Fruit fly (Drosophila melanogaster): ENCODE results near the gene Uch-L5.

The Uch-L5 gene

DNA sequence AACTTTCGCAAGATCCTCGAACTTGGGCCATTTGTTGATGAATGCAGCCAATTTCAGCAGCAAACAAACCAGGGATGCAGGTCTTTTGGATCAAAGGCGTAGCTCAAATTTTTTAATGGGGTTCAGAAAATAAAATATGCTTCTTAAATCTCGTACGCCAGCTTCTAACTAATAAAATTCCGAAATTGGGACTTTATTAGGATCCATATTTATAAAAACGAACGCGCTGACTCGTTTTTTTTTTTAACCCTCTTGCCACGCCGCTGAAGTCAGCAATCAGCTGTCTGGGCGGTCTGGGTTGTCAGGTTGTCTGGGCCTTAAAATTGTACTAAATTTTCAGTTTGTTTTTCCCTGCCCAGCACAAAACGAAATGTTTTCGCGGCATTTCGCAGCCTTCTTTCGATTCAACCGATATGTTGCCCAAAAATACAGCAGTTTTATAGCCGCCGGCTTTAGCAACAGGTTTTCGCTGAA lies 19.1 kb downstream of the Uch-L5 start, which contains the start of gene CG3437 (continued):
- peak; percentile 94 for TF ChIP-seq CG31388 (GFP tag; optimal IDR thresholded peaks at IDR 0.05)
- peak; percentile 99 for TF ChIP-seq Antp (GFP tag; optimal IDR thresholded peaks at IDR 0.05)
- TF ChIP-seq CG42726 (GFP tag; IDR thresholded peaks at IDR 0.05; ENCODE audit: partially characterized antibody) = no peak
- TF ChIP-seq pum (GFP tag; optimal IDR thresholded peaks at IDR 0.05) = peak; percentile 99
- TF ChIP-seq Poxn (GFP tag; IDR thresholded peaks at IDR 0.05) = peak; percentile 96
- peak; percentile 96 for TF ChIP-seq Sox100B (GFP tag; optimal IDR thresholded peaks at IDR 0.05)
- TF ChIP-seq ro (GFP tag; IDR thresholded peaks at IDR 0.05) = peak; percentile 98
- TF ChIP-seq ftz-f1 (GFP tag; optimal IDR thresholded peaks at IDR 0.05) = peak; percentile 88
- peak; percentile 97 for TF ChIP-seq CG12299 (tag; optimal IDR thresholded peaks at IDR 0.05)
- peak; percentile 98 for TF ChIP-seq cas (GFP tag; IDR thresholded peaks at IDR 0.05)
- peak; percentile 98 for TF ChIP-seq CG2889 (GFP tag; IDR thresholded peaks at IDR 0.05)
- peak; percentile 99 for TF ChIP-seq CG12769 (tag; optimal IDR thresholded peaks at IDR 0.05)
- peak; percentile 99 for TF ChIP-seq pnt (GFP tag; optimal IDR thresholded peaks at IDR 0.05)
- peak; percentile 94 for TF ChIP-seq Hey (tag; optimal IDR thresholded peaks at IDR 0.05)
- TF ChIP-seq CG6175 (GFP tag; IDR thresholded peaks at IDR 0.05) = peak; percentile 98
- peak; percentile 93 for TF ChIP-seq CG18011 (GFP tag; optimal IDR thresholded peaks at IDR 0.05)
- peak; percentile 98 for TF ChIP-seq onecut (GFP tag; IDR thresholded peaks at IDR 0.05)
- TF ChIP-seq Atf3 (GFP tag; optimal IDR thresholded peaks at IDR 0.05) = peak; percentile 98
- peak; percentile 97 for TF ChIP-seq CG43689 (GFP tag; IDR thresholded peaks at IDR 0.05)
- peak; percentile 99 for TF ChIP-seq CG4730 (GFP tag; IDR thresholded peaks at IDR 0.05)
- peak in 1 of 2 experiments; percentile 96 for TF ChIP-seq Eip74EF (GFP tag; optimal IDR thresholded peaks at IDR 0.05)
- TF ChIP-seq gcm2 (GFP tag; optimal IDR thresholded peaks at IDR 0.05) = peak; percentile 97
- peak; percentile 97 for TF ChIP-seq CG5245 (GFP tag; optimal IDR thresholded peaks at IDR 0.05)
- TF ChIP-seq vnd (GFP tag; IDR thresholded peaks at IDR 0.05; ENCODE audit: partially characterized antibody) = 0 out of 3 replicates have a peak, but pooled peaks have one; percentile 29
- peak; percentile 99 for TF ChIP-seq zen (tag; optimal IDR thresholded peaks at IDR 0.05)
- peak; percentile 98 for TF ChIP-seq CG14710 (tag; optimal IDR thresholded peaks at IDR 0.05)
- TF ChIP-seq wor (GFP tag; IDR thresholded peaks at IDR 0.05) = peak; percentile 97
- TF ChIP-seq CG17361 (GFP tag; IDR thresholded peaks at IDR 0.05) = peak; percentile 99
- TF ChIP-seq org-1 (GFP tag; optimal IDR thresholded peaks at IDR 0.05) = peak; percentile 98
- TF ChIP-seq oc (tag; optimal IDR thresholded peaks at IDR 0.05) = peak; percentile 98
- peak; percentile 96 for TF ChIP-seq ac (GFP tag; optimal IDR thresholded peaks at IDR 0.05)
- no peak for TF ChIP-seq cg (GFP tag; optimal IDR thresholded peaks at IDR 0.05)
- peak; percentile 99 for TF ChIP-seq slbo (GFP tag; IDR thresholded peaks at IDR 0.05)
- peak; percentile 97 for TF ChIP-seq ewg (GFP tag; optimal IDR thresholded peaks at IDR 0.05)
- peak; percentile 99 for TF ChIP-seq CG2120 (GFP tag; optimal IDR thresholded peaks at IDR 0.05)
- TF ChIP-seq CG17612 (GFP tag; IDR thresholded peaks at IDR 0.05) = peak; percentile 98
- TF ChIP-seq Nf-YB (GFP tag; optimal IDR thresholded peaks at IDR 0.05) = peak; percentile 87
- peak; percentile 100 for TF ChIP-seq CG14441 (GFP tag; IDR thresholded peaks at IDR 0.05)
- TF ChIP-seq dmrt11E (tag; optimal IDR thresholded peaks at IDR 0.05) = peak; percentile 97
- peak; percentile 96 for TF ChIP-seq Hmx (GFP tag; optimal IDR thresholded peaks at IDR 0.05)
- TF ChIP-seq wek (GFP tag; optimal IDR thresholded peaks at IDR 0.05) = peak; percentile 90
- peak; percentile 79 for TF ChIP-seq pfk (GFP tag; optimal IDR thresholded peaks at IDR 0.05)
- TF ChIP-seq CG10366 (GFP tag; IDR thresholded peaks at IDR 0.05) = peak; percentile 99
- peak; percentile 97 for TF ChIP-seq CG6683 (GFP tag; optimal IDR thresholded peaks at IDR 0.05)
- TF ChIP-seq ssp (GFP tag; IDR thresholded peaks at IDR 0.05) = peak; percentile 95
- peak; percentile 99 for TF ChIP-seq unpg (GFP tag; optimal IDR thresholded peaks at IDR 0.05)
- peak; percentile 92 for TF ChIP-seq Myb (GFP tag; optimal IDR thresholded peaks at IDR 0.05)
- peak; percentile 99 for TF ChIP-seq CG18599 (GFP tag; optimal IDR thresholded peaks at IDR 0.05)
- peak; percentile 29; the same call in 1 of the 2 replicates for TF ChIP-seq Scr (GFP tag; IDR thresholded peaks at IDR 0.05; ENCODE audit: partially characterized antibody)
- TF ChIP-seq CG11560 (tag; IDR thresholded peaks at IDR 0.05) = peak; percentile 94
